Worm (Caenorhabditis elegans) whole organism, L2 larva: Measurements from ENCODE around the gene F21D5.3.
A peak's percentile ranks its signal among the peaks of the same experiment; 100 is the strongest.

Source experiments
- C34F6.9 ChIP-seq: fragments of 150-350 bp; optimal IDR thresholded peaks from 2 replicates; lab custom pipeline; 2014; ENCODE audit warnings: missing biosample characterization, missing genetic modification characterization
- Y55F3AM.14 ChIP-seq: fragments of 200-800 bp; sonication (Bioruptor generic); optimal IDR thresholded peaks from 2 replicates; lab custom pipeline; 2018; ENCODE audit warnings: mild to moderate bottlenecking, missing genetic modification characterization, missing compliant biosample characterization
- ZK546.5 ChIP-seq: sonication (generic microtip); optimal IDR thresholded peaks from 2 replicates; lab custom pipeline; 2017; ENCODE audit warnings: missing biosample characterization, missing genetic modification characterization
- alr-1 ChIP-seq: fragments of 150-350 bp; optimal IDR thresholded peaks from 2 replicates; lab custom pipeline; 2014; ENCODE audit warnings: missing biosample characterization, missing genetic modification characterization
- ama-1 ChIP-seq: fragments of 150-350 bp; optimal IDR thresholded peaks from 2 replicates; lab custom pipeline; 2018; ENCODE audit warnings: inconsistent platforms
- blmp-1 ChIP-seq: sonication (generic microtip); optimal IDR thresholded peaks from 2 replicates; lab custom pipeline; 2017; ENCODE audit warnings: missing genetic modification characterization, mild to moderate bottlenecking, missing compliant biosample characterization, antibody characterized with exemption, moderate library complexity; ENCODE audit not compliant: insufficient read depth
- ceh-16 ChIP-seq: fragments of 150-350 bp; optimal IDR thresholded peaks from 2 replicates; lab custom pipeline; 2014; ENCODE audit warnings: missing biosample characterization, missing genetic modification characterization
- ceh-82 ChIP-seq: fragments of 150-350 bp; optimal IDR thresholded peaks from 2 replicates; lab custom pipeline; 2014; ENCODE audit warnings: missing biosample characterization, missing genetic modification characterization
- crh-2 ChIP-seq: sonication (generic microtip); optimal IDR thresholded peaks from 2 replicates; lab custom pipeline; 2017; ENCODE audit warnings: missing biosample characterization, missing genetic modification characterization
- egl-27 ChIP-seq: sonication (generic microtip); optimal IDR thresholded peaks from 3 replicates; lab custom pipeline; 2017; ENCODE audit warnings: missing biosample characterization, missing genetic modification reagents, missing genetic modification characterization
- elt-1 ChIP-seq: fragments of 150-350 bp; optimal IDR thresholded peaks from 2 replicates; lab custom pipeline; 2014; ENCODE audit warnings: missing biosample characterization, missing genetic modification characterization
- elt-3 ChIP-seq: sonication (generic microtip); optimal IDR thresholded peaks from 2 replicates; lab custom pipeline; 2017; ENCODE audit warnings: missing biosample characterization, missing genetic modification characterization
- fos-1 ChIP-seq: fragments of 150-350 bp; optimal IDR thresholded peaks from 2 replicates; lab custom pipeline; 2014; ENCODE audit warnings: missing biosample characterization, missing genetic modification characterization
- lin-13 ChIP-seq: fragments of 150-350 bp; optimal IDR thresholded peaks from 2 replicates; lab custom pipeline; 2014; ENCODE audit warnings: missing biosample characterization, missing genetic modification reagents, missing genetic modification characterization
- lsy-2 ChIP-seq, 2 experiments: fragments of 150-350 bp in 1 of 2; sonication (generic microtip) in 1 of 2; optimal IDR thresholded peaks; 2 replicates each; lab custom pipeline; 2014 to 2017; ENCODE audit warnings: missing biosample characterization in 2 of 2, missing genetic modification characterization in 2 of 2
- mab-5 ChIP-seq: fragments of 150-350 bp; optimal IDR thresholded peaks from 2 replicates; lab custom pipeline; 2014; ENCODE audit warnings: missing biosample characterization, missing genetic modification characterization
- mdl-1 ChIP-seq, 2 experiments: fragments of 150-350 bp in 1 of 2; sonication (generic microtip) in 1 of 2; optimal IDR thresholded peaks; 2 replicates each; lab custom pipeline; 2017; ENCODE audit warnings: missing biosample characterization in 2 of 2, missing genetic modification characterization in 2 of 2
- nhr-10 ChIP-seq: sonication (generic microtip); optimal IDR thresholded peaks from 2 replicates; lab custom pipeline; 2017; ENCODE audit warnings: missing biosample characterization, missing genetic modification characterization
- nhr-11 ChIP-seq: fragments of 150-350 bp; optimal IDR thresholded peaks from 2 replicates; lab custom pipeline; 2014; ENCODE audit warnings: missing biosample characterization, missing genetic modification characterization
- nhr-12 ChIP-seq: fragments of 150-350 bp; optimal IDR thresholded peaks from 2 replicates; lab custom pipeline; 2014; ENCODE audit warnings: missing biosample characterization, missing genetic modification characterization
- nhr-21 ChIP-seq: fragments of 150-350 bp; optimal IDR thresholded peaks from 2 replicates; lab custom pipeline; 2014; ENCODE audit warnings: missing biosample characterization, missing genetic modification characterization
- nhr-23 ChIP-seq: fragments of 150-350 bp; optimal IDR thresholded peaks from 2 replicates; lab custom pipeline; 2014; ENCODE audit warnings: missing biosample characterization, missing genetic modification reagents, missing genetic modification characterization
- nhr-25 ChIP-seq: fragments of 150-350 bp; sonication (generic microtip); optimal IDR thresholded peaks from 3 replicates; lab custom pipeline; 2014; ENCODE audit warnings: missing biosample characterization, missing genetic modification characterization
- nhr-6 ChIP-seq: fragments of 150-350 bp; optimal IDR thresholded peaks from 2 replicates; lab custom pipeline; 2014; ENCODE audit warnings: missing biosample characterization, missing genetic modification characterization
- peb-1 ChIP-seq: fragments of 150-350 bp; optimal IDR thresholded peaks from 2 replicates; lab custom pipeline; 2014; ENCODE audit warnings: missing biosample characterization, missing genetic modification characterization
- skn-1 ChIP-seq: sonication (generic microtip); optimal IDR thresholded peaks from 2 replicates; lab custom pipeline; 2017; ENCODE audit warnings: missing biosample characterization, missing genetic modification characterization
- sma-9 ChIP-seq, 2 experiments: fragments of 150-350 bp in 1 of 2; sonication (generic microtip) in 1 of 2; optimal IDR thresholded peaks; 2 replicates each; lab custom pipeline; 2014 to 2016; ENCODE audit warnings: missing genetic modification characterization in 2 of 2, mild to moderate bottlenecking in 1 of 2, missing biosample characterization in 1 of 2, missing compliant biosample characterization in 1 of 2, missing genetic modification reagents in 1 of 2, moderate library complexity in 1 of 2
- snpc-4 ChIP-seq: fragments of 150-350 bp; optimal IDR thresholded peaks from 2 replicates; lab custom pipeline; 2014; ENCODE audit warnings: missing biosample characterization, missing genetic modification characterization
- unc-55 ChIP-seq: fragments of 150-350 bp; sonication (generic microtip); optimal IDR thresholded peaks from 3 replicates; lab custom pipeline; 2014; ENCODE audit warnings: missing biosample characterization, missing genetic modification reagents, missing genetic modification characterization
- zag-1 ChIP-seq: fragments of 150-350 bp; optimal IDR thresholded peaks from 2 replicates; lab custom pipeline; 2014; ENCODE audit warnings: missing biosample characterization, missing genetic modification characterization
- ztf-11 ChIP-seq: sonication (generic microtip); optimal IDR thresholded peaks from 2 replicates; lab custom pipeline; 2017; ENCODE audit warnings: missing biosample characterization, missing genetic modification characterization

F21D5.3 gene

DNA sequence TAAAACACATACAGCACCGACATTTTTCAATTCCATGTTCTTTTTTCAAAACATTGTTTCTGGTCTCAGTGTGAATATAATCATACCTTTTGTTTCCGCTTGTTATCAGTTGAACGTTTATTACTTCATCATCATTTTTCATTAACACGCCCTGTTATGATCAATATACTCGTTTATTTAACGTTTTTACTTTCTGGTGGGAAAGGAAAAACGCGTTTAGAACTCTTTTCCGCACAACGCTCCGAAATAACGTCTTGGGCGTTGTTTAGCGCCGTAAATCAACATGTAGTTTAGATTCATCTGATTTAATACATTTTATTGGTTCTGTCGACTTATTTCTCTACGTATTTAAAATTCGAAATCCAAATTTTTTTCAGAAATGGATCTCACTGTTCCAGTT is 5.3 kb upstream of the F21D5.3 start, which contains the start of gene pgm-3:
TSS of gene pgm-3 (plus strand) at position 378 of the 400 bp plus-strand sequence.
- TF ChIP-seq fos-1 (tag; lab: Kevin White, UChicago) (peak; percentile 3), skn-1 (tag; lab: Kevin White, UChicago) (peak; percentile 20), ceh-82 (no peak), zag-1 (tag; lab: Kevin White, UChicago) (no peak), peb-1 (tag; lab: Kevin White, UChicago) (no peak)

DNA sequence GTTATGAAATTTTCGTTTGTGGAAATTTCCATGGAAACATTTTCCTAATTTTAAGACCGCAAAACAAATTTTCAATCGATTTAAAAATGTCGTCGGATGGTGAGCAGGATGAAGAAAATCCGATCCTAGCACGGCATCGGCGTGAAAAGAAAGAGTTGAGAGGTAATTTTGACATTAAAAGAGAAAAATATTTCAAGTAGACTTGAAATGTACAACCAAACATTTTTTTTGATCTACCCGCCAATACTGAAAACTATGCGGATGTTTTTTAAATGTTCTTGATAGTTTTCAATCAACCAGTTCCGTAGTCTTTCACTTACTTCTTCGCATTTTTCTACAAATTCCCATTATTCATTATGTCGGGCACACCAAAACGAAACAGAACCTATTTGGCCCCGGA is 2.5 kb upstream of the F21D5.3 start, which contains the start of gene otub-3:
TSS of gene otub-3 (plus strand) at position 56 of the 400 bp plus-strand sequence.
- TF ChIP-seq alr-1 (tag; lab: Kevin White, UChicago): no peak
- no peak for TF ChIP-seq skn-1 (tag; lab: Kevin White, UChicago)
- TF ChIP-seq blmp-1 (tag; lab: Kevin White, UChicago): no peak
- no peak for TF ChIP-seq Y55F3AM.14 (GFP tag; lab: Kevin White, UChicago)
- TF ChIP-seq elt-3 (tag; lab: Kevin White, UChicago): no peak
- no peak for TF ChIP-seq nhr-25 (tag; lab: Kevin White, UChicago)
- TF ChIP-seq elt-1 (tag; lab: Kevin White, UChicago): no peak
- no peak for TF ChIP-seq C34F6.9 (tag; lab: Kevin White, UChicago)
- TF ChIP-seq, all 48 proteins: peak for 0

DNA sequence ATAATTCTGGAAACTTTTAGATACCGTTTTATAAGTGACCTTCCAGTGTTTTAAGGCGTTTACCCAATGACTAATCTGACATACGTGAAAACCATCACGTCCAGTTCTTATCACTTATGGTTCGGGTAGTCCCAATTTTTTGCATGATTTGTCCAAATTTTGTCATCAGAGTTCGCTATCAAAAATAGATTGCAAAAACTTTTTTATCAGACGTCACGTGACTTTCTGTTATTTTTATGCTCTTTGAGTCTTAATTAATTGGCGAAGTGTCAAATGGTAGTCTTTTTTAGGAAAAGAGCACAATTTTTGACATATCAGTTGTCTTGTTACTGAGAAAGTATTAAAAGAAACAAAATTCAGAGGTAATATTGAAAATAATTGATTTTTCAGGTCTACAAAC is 979 bp upstream of the F21D5.3 start:
- TF ChIP-seq sma-9 (GFP tag; optimal IDR thresholded peaks at IDR 0.05; lab: Kevin White, UChicago): peak; percentile 38
- no peak for TF ChIP-seq sma-9 (tag; optimal IDR thresholded peaks at IDR 0.05; lab: Kevin White, UChicago)
- no peak for TF ChIP-seq nhr-25 (tag; lab: Kevin White, UChicago)
- no peak for TF ChIP-seq nhr-12 (tag; lab: Kevin White, UChicago)
- peak; percentile 1 for TF ChIP-seq crh-2 (tag; lab: Kevin White, UChicago)
- TF ChIP-seq snpc-4 (tag; lab: Kevin White, UChicago): no peak
- no peak for TF ChIP-seq ceh-16 (tag; lab: Kevin White, UChicago)
- TF ChIP-seq ama-1: no peak
- no peak for TF ChIP-seq C34F6.9 (tag; lab: Kevin White, UChicago)
- no peak for TF ChIP-seq lin-13 (GFP tag; lab: Kevin White, UChicago)
- TF ChIP-seq fos-1 (tag; lab: Kevin White, UChicago): peak; percentile 16
- TF ChIP-seq egl-27 (tag; lab: Kevin White, UChicago): no peak
- TF ChIP-seq skn-1 (tag; lab: Kevin White, UChicago): no peak
- TF ChIP-seq ceh-82: no peak
- TF ChIP-seq mab-5 (tag; lab: Kevin White, UChicago): no peak
- TF ChIP-seq ZK546.5 (tag; lab: Kevin White, UChicago): no peak
- TF ChIP-seq nhr-23: no peak

DNA sequence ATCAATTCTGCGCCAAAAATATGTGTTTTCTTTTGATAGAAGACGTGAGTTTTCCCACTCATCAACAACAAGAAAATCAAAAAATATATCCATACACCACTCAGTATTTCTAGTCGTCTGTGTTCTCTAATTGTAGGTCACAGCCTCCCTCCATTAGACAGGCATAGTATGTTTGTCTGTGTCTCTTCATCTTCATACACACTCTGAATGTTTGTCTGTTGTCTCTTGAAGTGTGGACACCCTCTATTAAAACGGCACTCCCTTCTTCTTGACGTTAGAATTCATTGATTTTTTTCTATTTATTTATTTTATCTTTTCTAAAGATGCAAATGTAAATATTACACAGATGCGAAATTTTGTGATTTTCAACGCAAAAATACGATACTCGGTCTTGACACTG is 6.7 kb downstream of the F21D5.3 start:
- peak; percentile 62 for TF ChIP-seq C34F6.9 (tag; lab: Kevin White, UChicago)
- no peak for TF ChIP-seq nhr-21 (tag; lab: Kevin White, UChicago)
- peak in 1 of 2 experiments; percentile 17 for TF ChIP-seq lsy-2 (tag; optimal IDR thresholded peaks at IDR 0.05; lab: Kevin White, UChicago)

DNA sequence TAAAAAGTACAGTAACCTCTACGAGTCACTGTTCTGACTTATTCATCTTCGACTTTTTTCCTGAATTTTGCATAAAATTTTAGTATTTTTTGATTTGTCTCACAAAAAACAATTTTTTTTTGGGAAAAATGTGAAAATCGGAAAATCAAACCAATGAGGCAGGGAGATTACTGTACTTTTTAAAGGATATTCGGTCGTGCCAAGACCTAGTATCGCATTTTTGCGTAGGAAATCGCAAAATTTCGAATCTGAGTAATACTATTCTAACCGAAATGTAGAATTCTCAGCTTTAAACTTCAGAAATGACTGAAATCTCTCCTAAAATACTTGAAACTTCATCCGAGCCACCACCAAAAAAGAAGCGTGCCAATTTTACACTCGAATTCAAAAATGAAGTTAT is 7.2 kb downstream of the F21D5.3 start, which contains the start of gene F21D5.4:
TSS of gene F21D5.4 (plus strand) at position 301 of the 400 bp plus-strand sequence.
- no peak for TF ChIP-seq ztf-11 (tag; lab: Kevin White, UChicago)
- TF ChIP-seq fos-1 (tag; lab: Kevin White, UChicago): no peak
- TF ChIP-seq nhr-10 (tag; lab: Kevin White, UChicago): no peak
- no peak for TF ChIP-seq alr-1 (tag; lab: Kevin White, UChicago)
- TF ChIP-seq lsy-2 (tag; optimal IDR thresholded peaks at IDR 0.05; lab: Kevin White, UChicago): no peak
- no peak for TF ChIP-seq ceh-16 (tag; lab: Kevin White, UChicago)
- no peak for TF ChIP-seq nhr-21 (tag; lab: Kevin White, UChicago)
- TF ChIP-seq nhr-11 (tag; lab: Kevin White, UChicago): no peak
- TF ChIP-seq unc-55: no peak
- TF ChIP-seq lin-13 (GFP tag; lab: Kevin White, UChicago): no peak
- TF ChIP-seq nhr-6: no peak
- no peak for TF ChIP-seq mdl-1 (tag; optimal IDR thresholded peaks at IDR 0.05; lab: Kevin White, UChicago)

DNA sequence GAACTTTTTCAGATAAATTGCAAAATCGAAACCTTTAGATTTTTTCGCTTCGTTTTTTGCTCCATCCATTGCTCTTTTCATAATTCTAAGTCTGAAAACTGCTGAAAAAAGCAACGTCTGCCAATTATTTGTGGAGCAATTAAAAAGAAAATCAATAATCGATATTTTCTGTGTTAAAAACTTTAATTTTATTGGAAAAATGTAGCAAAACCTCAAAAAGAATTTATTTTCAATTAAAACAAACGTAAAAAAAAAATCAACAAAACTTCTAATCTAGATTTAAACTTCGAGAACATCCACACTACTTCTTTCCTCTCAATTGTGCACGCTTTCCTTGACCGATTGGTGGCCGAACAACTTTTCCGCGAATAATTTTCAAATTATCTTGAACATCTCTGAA is 8.7 kb downstream of the F21D5.3 start, which contains the start of gene F21D5.5:
TSS of gene F21D5.5 (minus strand) at position 101 of the 400 bp plus-strand sequence.
- TF ChIP-seq peb-1 (tag; lab: Kevin White, UChicago) (no peak), ceh-16 (tag; lab: Kevin White, UChicago) (no peak)
